Fruit fly (Drosophila melanogaster): Measurements from ENCODE around the gene CG43814.

- no peak for TF ChIP-seq Eip93F (GFP tag; optimal IDR thresholded peaks at IDR 0.05)
- no peak for TF ChIP-seq Gug (GFP tag; IDR thresholded peaks at IDR 0.05)
- TF ChIP-seq Sox14 (GFP tag; optimal IDR thresholded peaks at IDR 0.05) = no peak
- no peak for TF ChIP-seq CG6854 (GFP tag; optimal IDR thresholded peaks at IDR 0.05)
- no peak for TF ChIP-seq OdsH (GFP tag; optimal IDR thresholded peaks at IDR 0.05)
- TF ChIP-seq ss (GFP tag; optimal IDR thresholded peaks at IDR 0.05) = no peak
- TF ChIP-seq achi (GFP tag; optimal IDR thresholded peaks at IDR 0.05) = no peak
- no peak for TF ChIP-seq Hr39 (GFP tag; optimal IDR thresholded peaks at IDR 0.05)
- TF ChIP-seq CG3919 (GFP tag; optimal IDR thresholded peaks at IDR 0.05) = no peak
- TF ChIP-seq CG11902 (GFP tag; optimal IDR thresholded peaks at IDR 0.05) = no peak
- TF ChIP-seq Blimp-1 (GFP tag; optimal IDR thresholded peaks at IDR 0.05) = no peak
- no peak for TF ChIP-seq spab (GFP tag; optimal IDR thresholded peaks at IDR 0.05)
- no peak for TF ChIP-seq Met (GFP tag; optimal IDR thresholded peaks at IDR 0.05)
Measured at dm6 chr2L:18805247-18805636, at the start of gene CG43814.

All from whole organism, prepupa.